Fruit fly (Drosophila melanogaster) whole organism, embryonic: Measurements from ENCODE around the gene CG17036.
A peak's percentile ranks its signal among the peaks of the same experiment; 100 is the strongest.

Experiments used
- Atf3 ChIP-seq: fragments of 200-800 bp; sonication (Bioruptor generic); optimal IDR thresholded peaks from 3 replicates; lab custom pipeline; 2016; ENCODE audit warnings: missing biosample characterization, missing genetic modification characterization
- Bteb2 ChIP-seq: fragments of 200-800 bp; sonication (Bioruptor generic); optimal IDR thresholded peaks from 2 replicates; lab custom pipeline; 2016; ENCODE audit warnings: missing biosample characterization, missing genetic modification characterization
- CG10147 ChIP-seq: fragments of 200-800 bp; sonication (Bioruptor generic); optimal IDR thresholded peaks from 2 replicates; lab custom pipeline; 2019; ENCODE audit warnings: missing biosample characterization, mild to moderate bottlenecking, missing genetic modification characterization, moderate library complexity
- CG10565 ChIP-seq: fragments of 200-800 bp; sonication (Bioruptor generic); optimal IDR thresholded peaks from 3 replicates; lab custom pipeline; 2016; ENCODE audit warnings: missing biosample characterization, mild to moderate bottlenecking, missing genetic modification characterization
- CG12104 ChIP-seq: fragments of 200-800 bp; sonication (Bioruptor generic); optimal IDR thresholded peaks from 3 replicates; lab custom pipeline; 2016; ENCODE audit warnings: missing biosample characterization, missing genetic modification characterization
- CG13123 ChIP-seq: fragments of 200-800 bp; sonication (Bioruptor generic); optimal IDR thresholded peaks from 2 replicates; lab custom pipeline; 2016; ENCODE audit warnings: missing biosample characterization, missing genetic modification characterization
- CG13894 ChIP-seq: fragments of 200-800 bp; sonication (Bioruptor generic); optimal IDR thresholded peaks from 3 replicates; lab custom pipeline; 2018; ENCODE audit warnings: missing biosample characterization, mild to moderate bottlenecking, missing genetic modification characterization, moderate library complexity
- CG14014 ChIP-seq: fragments of 200-800 bp; sonication (Bioruptor generic); IDR thresholded peaks from 2 replicates; pipeline ENCODE4 v1.3.6; 2022; ENCODE audit warnings: missing biosample characterization, missing genetic modification characterization
- CG14441 ChIP-seq: fragments of 200-800 bp; sonication (Bioruptor generic); IDR thresholded peaks from 2 replicates; pipeline ENCODE4 v1.3.6; 2022; ENCODE audit warnings: missing biosample characterization, missing genetic modification characterization
- CG18011 ChIP-seq: fragments of 200-800 bp; sonication (Bioruptor generic); optimal IDR thresholded peaks from 2 replicates; lab custom pipeline; 2017; ENCODE audit warnings: missing biosample characterization, missing genetic modification characterization, mild to moderate bottlenecking, moderate library complexity, missing genotype
- CG18599 ChIP-seq: fragments of 200-800 bp; sonication (Bioruptor generic); optimal IDR thresholded peaks from 3 replicates; lab custom pipeline; 2017; ENCODE audit warnings: missing biosample characterization, missing genetic modification characterization, mild to moderate bottlenecking, moderate library complexity, missing genetic modification reagents
- CG2712 ChIP-seq: fragments of 200-800 bp; optimal IDR thresholded peaks from 3 replicates; lab custom pipeline; 2019; ENCODE audit warnings: missing biosample characterization, mild to moderate bottlenecking, missing genetic modification characterization, moderate library complexity
- CG30020 ChIP-seq: fragments of 200-800 bp; optimal IDR thresholded peaks from 2 replicates; lab custom pipeline; 2019; ENCODE audit warnings: missing biosample characterization, mild to moderate bottlenecking, missing genetic modification characterization, moderate library complexity
- CG30431 ChIP-seq: fragments of 200-800 bp; sonication (Bioruptor generic); optimal IDR thresholded peaks from 2 replicates; lab custom pipeline; 2017; ENCODE audit warnings: missing biosample characterization, missing genetic modification characterization
- CG34376 ChIP-seq: fragments of 200-800 bp; sonication (Bioruptor generic); optimal IDR thresholded peaks from 2 replicates; lab custom pipeline; 2018; ENCODE audit warnings: missing biosample characterization, mild to moderate bottlenecking, missing genetic modification characterization
- CG4404 ChIP-seq: fragments of 200-800 bp; sonication (Bioruptor generic); IDR thresholded peaks from 2 replicates; pipeline ENCODE4 v1.3.6; 2022; ENCODE audit warnings: missing biosample characterization, missing genetic modification characterization
- CG6654 ChIP-seq: fragments of 200-800 bp; sonication (Bioruptor generic); optimal IDR thresholded peaks from 2 replicates; lab custom pipeline; 2017; ENCODE audit warnings: missing biosample characterization, mild to moderate bottlenecking, missing genetic modification characterization
- CG6854 ChIP-seq: fragments of 200-800 bp; sonication (Bioruptor generic); optimal IDR thresholded peaks from 3 replicates; lab custom pipeline; 2017; ENCODE audit warnings: missing biosample characterization, mild to moderate bottlenecking, missing genetic modification characterization
- CG8478 ChIP-seq: fragments of >200 bp; optimal IDR thresholded peaks from 2 replicates; lab custom pipeline; 2018
- Chrac-16 ChIP-seq: fragments of 200-800 bp; sonication (Bioruptor generic); optimal IDR thresholded peaks from 3 replicates; lab custom pipeline; 2016; ENCODE audit warnings: missing biosample characterization, missing genetic modification characterization
- CrebB ChIP-seq: fragments of 200-800 bp; sonication (Bioruptor generic); optimal IDR thresholded peaks from 3 replicates; lab custom pipeline; 2018; ENCODE audit warnings: missing biosample characterization, mild to moderate bottlenecking, missing genetic modification characterization
- Dll ChIP-seq: fragments of 200-800 bp; sonication (Bioruptor generic); IDR thresholded peaks from 4 replicates; pipeline ENCODE4 v1.3.6; 2022; ENCODE audit warnings: missing biosample characterization, missing genetic modification characterization; ENCODE audit not compliant: partially characterized antibody
- Doc2 ChIP-seq: fragments of 200-800 bp; sonication (Bioruptor generic); IDR thresholded peaks from 2 replicates; pipeline ENCODE4 v1.3.6; 2022; ENCODE audit warnings: missing biosample characterization, missing genetic modification characterization
- HLHmδ ChIP-seq: fragments of 200-800 bp; sonication (Bioruptor generic); optimal IDR thresholded peaks from 2 replicates; lab custom pipeline; 2018; ENCODE audit warnings: missing biosample characterization, mild to moderate bottlenecking, missing genetic modification characterization, moderate library complexity
- Jarid2 ChIP-seq: fragments of 200-800 bp; sonication (Bioruptor generic); optimal IDR thresholded peaks from 3 replicates; lab custom pipeline; 2017; ENCODE audit warnings: mild to moderate bottlenecking, missing biosample characterization, missing genetic modification reagents, missing genetic modification characterization
- MESR4 ChIP-seq: fragments of 200-800 bp; sonication (Bioruptor generic); optimal IDR thresholded peaks from 2 replicates; lab custom pipeline; 2018; ENCODE audit warnings: missing biosample characterization, mild to moderate bottlenecking, missing genetic modification characterization, moderate library complexity
- Mad ChIP-seq: fragments of 200-800 bp; sonication (Bioruptor generic); optimal IDR thresholded peaks from 2 replicates; lab custom pipeline; 2016; ENCODE audit warnings: missing biosample characterization, missing genetic modification characterization
- Max ChIP-seq: fragments of 200-800 bp; sonication (Bioruptor generic); optimal IDR thresholded peaks from 2 replicates; lab custom pipeline; 2016; ENCODE audit warnings: missing biosample characterization, mild to moderate bottlenecking, missing genetic modification characterization
- NfI ChIP-seq: fragments of 200-800 bp; sonication (Bioruptor generic); optimal IDR thresholded peaks from 3 replicates; lab custom pipeline; 2018; ENCODE audit warnings: missing biosample characterization, mild to moderate bottlenecking, missing genetic modification characterization, moderate library complexity
- Rfx ChIP-seq: fragments of 200-800 bp; sonication (Bioruptor generic); IDR thresholded peaks from 2 replicates; pipeline ENCODE4 v1.3.6; 2022; ENCODE audit warnings: missing biosample characterization, missing genetic modification characterization
- Trl ChIP-seq, 3 experiments: fragments of >200 bp in 2 of 3; fragments of 200-800 bp in 1 of 3; sonication (Bioruptor generic) in 1 of 3; optimal IDR thresholded peaks; 2 replicates in 1 of 3; 3 replicates in 2 of 3; lab custom pipeline; 2016 to 2017; ENCODE audit warnings: missing biosample characterization in 1 of 3, missing genetic modification characterization in 1 of 3
- ap ChIP-seq: fragments of 200-800 bp; sonication (Bioruptor generic); IDR thresholded peaks from 2 replicates; pipeline ENCODE4 v1.3.6; 2022; ENCODE audit warnings: missing biosample characterization, missing genetic modification characterization
- bbx ChIP-seq: fragments of 200-800 bp; sonication (Bioruptor generic); IDR thresholded peaks from 2 replicates; pipeline ENCODE4 v1.3.6; 2022; ENCODE audit warnings: missing biosample characterization, missing genetic modification characterization; ENCODE audit not compliant: partially characterized antibody
- dm ChIP-seq: fragments of 200-800 bp; sonication (Bioruptor generic); optimal IDR thresholded peaks from 3 replicates; lab custom pipeline; 2016; ENCODE audit warnings: missing biosample characterization, missing genetic modification characterization
- ftz-f1 ChIP-seq: fragments of 200-800 bp; sonication (Bioruptor generic); optimal IDR thresholded peaks from 2 replicates; lab custom pipeline; 2016; ENCODE audit warnings: missing biosample characterization, missing genetic modification characterization
- gro ChIP-seq: fragments of 200-800 bp; sonication (Bioruptor generic); optimal IDR thresholded peaks from 2 replicates; lab custom pipeline; 2016; ENCODE audit warnings: missing biosample characterization, missing genetic modification characterization
- hkb ChIP-seq, 2 experiments: fragments of 200-800 bp in 1 of 2; fragments of >200 bp in 1 of 2; sonication (Bioruptor generic) in 1 of 2; IDR thresholded peaks in 1 of 2; optimal IDR thresholded peaks in 1 of 2; 2 replicates each; pipeline versions ENCODE4 v1.3.6 to Lab custom; 2017 to 2022; ENCODE audit warnings: missing biosample characterization in 1 of 2, missing genetic modification characterization in 1 of 2
- jing ChIP-seq: fragments of 200-800 bp; sonication (Bioruptor generic); optimal IDR thresholded peaks from 2 replicates; lab custom pipeline; 2018; ENCODE audit warnings: missing biosample characterization, mild to moderate bottlenecking, missing genetic modification characterization
- kah ChIP-seq: fragments of 200-800 bp; sonication (Bioruptor generic); optimal IDR thresholded peaks from 2 replicates; lab custom pipeline; 2018; ENCODE audit warnings: missing biosample characterization, mild to moderate bottlenecking, missing genetic modification characterization
- kay ChIP-seq: fragments of 200-800 bp; sonication (Bioruptor generic); optimal IDR thresholded peaks from 2 replicates; lab custom pipeline; 2016; ENCODE audit warnings: missing biosample characterization, missing genetic modification characterization
- knrl ChIP-seq: fragments of 200-800 bp; sonication (Bioruptor generic); IDR thresholded peaks from 3 replicates; pipeline ENCODE4 v1.3.6; 2022; ENCODE audit warnings: missing biosample characterization, missing genetic modification characterization; ENCODE audit not compliant: partially characterized antibody
- lab ChIP-seq: fragments of 200-800 bp; sonication (Bioruptor generic); optimal IDR thresholded peaks from 3 replicates; lab custom pipeline; 2017; ENCODE audit warnings: missing biosample characterization, missing genetic modification characterization, mild to moderate bottlenecking, moderate library complexity, missing genetic modification reagents
- lilli ChIP-seq: fragments of 200-800 bp; sonication (Bioruptor generic); optimal IDR thresholded peaks from 3 replicates; lab custom pipeline; 2016; ENCODE audit warnings: missing biosample characterization, missing genetic modification characterization
- nerfin-2 ChIP-seq: fragments of 200-800 bp; sonication (Bioruptor generic); IDR thresholded peaks from 2 replicates; pipeline ENCODE4 v1.3.6; 2022; ENCODE audit warnings: missing biosample characterization, missing genetic modification characterization; ENCODE audit not compliant: partially characterized antibody
- p53 ChIP-seq: fragments of 200-800 bp; sonication (Bioruptor generic); optimal IDR thresholded peaks from 2 replicates; lab custom pipeline; 2016; ENCODE audit warnings: missing biosample characterization, missing genetic modification characterization
- sisA ChIP-seq: fragments of 200-800 bp; sonication (Bioruptor generic); IDR thresholded peaks from 2 replicates; pipeline ENCODE4 v1.3.6; 2022; ENCODE audit warnings: missing biosample characterization, missing genetic modification characterization
- sna ChIP-seq: fragments of 200-800 bp; sonication (Bioruptor generic); IDR thresholded peaks from 2 replicates; pipeline ENCODE4 v1.3.6; 2022; ENCODE audit warnings: missing biosample characterization, missing genetic modification characterization; ENCODE audit not compliant: partially characterized antibody
- trem ChIP-seq: fragments of 200-800 bp; optimal IDR thresholded peaks from 3 replicates; lab custom pipeline; 2019; ENCODE audit warnings: missing biosample characterization, mild to moderate bottlenecking, missing genetic modification characterization, moderate library complexity
- tup ChIP-seq: fragments of 200-800 bp; sonication (Bioruptor generic); optimal IDR thresholded peaks from 2 replicates; lab custom pipeline; 2016; ENCODE audit warnings: missing biosample characterization, mild to moderate bottlenecking, missing genetic modification characterization, moderate library complexity

Gene CG17036

dm6 chr2L:12721794-12722315 is 21.3 kb upstream of the CG17036 start, which contains the start of gene Pih1D1 (continued):
- TF ChIP-seq Dll (GFP tag; lab: Robert Waterston, UW), result no peak
- TF ChIP-seq Trl (optimal IDR thresholded peaks at IDR 0.05; lab: Kevin White, UChicago), result no peak
- TF ChIP-seq Trl (GFP tag; optimal IDR thresholded peaks at IDR 0.05; lab: Kevin White, UChicago), result peak; percentile 87
- TF ChIP-seq dm (GFP tag; lab: Kevin White, UChicago), result peak; percentile 88
- TF ChIP-seq gro (GFP tag; lab: Kevin White, UChicago), result peak; percentile 83
- TF ChIP-seq Rfx, result peak; percentile 95
- TF ChIP-seq Doc2 (GFP tag; lab: Robert Waterston, UW), result peak; percentile 82
- TF ChIP-seq CG13123 (GFP tag; lab: Kevin White, UChicago), result peak; percentile 89
- peak; percentile 94 for TF ChIP-seq sisA (GFP tag; lab: Robert Waterston, UW)
- TF ChIP-seq knrl (GFP tag; lab: Robert Waterston, UW), result no peak
- peak; percentile 84 for TF ChIP-seq p53 (GFP tag; lab: Kevin White, UChicago)
- TF ChIP-seq nerfin-2, result 0 out of 2 replicates have a peak, but pooled peaks have one; percentile 11
- peak; percentile 79 for TF ChIP-seq tup
- TF ChIP-seq Bteb2 (GFP tag; lab: Kevin White, UChicago), result peak; percentile 92
- TF ChIP-seq CG13894 (tag; lab: Kevin White, UChicago), result peak; percentile 91
- peak; percentile 97 for TF ChIP-seq CG2712 (tag; lab: Kevin White, UChicago)
- TF ChIP-seq hkb (optimal IDR thresholded peaks at IDR 0.05; lab: Kevin White, UChicago), result no peak
- peak; percentile 95 for TF ChIP-seq hkb (GFP tag; IDR thresholded peaks at IDR 0.05; lab: Robert Waterston, UW)
- TF ChIP-seq CG8478 (lab: Kevin White, UChicago), result no peak
- peak; percentile 96 for TF ChIP-seq CG14014 (GFP tag; lab: Robert Waterston, UW)
- TF ChIP-seq CG4404, result peak; percentile 97
- peak; percentile 95 for TF ChIP-seq CG18599 (GFP tag; lab: Kevin White, UChicago)
- TF ChIP-seq ap, result peak; percentile 91
- peak; percentile 90 for TF ChIP-seq CG6654 (GFP tag; lab: Kevin White, UChicago)
- TF ChIP-seq sna (GFP tag; lab: Robert Waterston, UW), result no peak
- peak; percentile 98 for TF ChIP-seq trem (tag; lab: Kevin White, UChicago)
- peak; percentile 94 for TF ChIP-seq Max (GFP tag; lab: Kevin White, UChicago)
- peak; percentile 96 for TF ChIP-seq CG10147 (GFP tag; lab: Kevin White, UChicago)
- TF ChIP-seq kah (GFP tag; lab: Kevin White, UChicago), result peak; percentile 78
- TF ChIP-seq HLHmδ (GFP tag; lab: Kevin White, UChicago), result no peak
- peak; percentile 92 for TF ChIP-seq CG30431 (GFP tag; lab: Kevin White, UChicago)
- TF ChIP-seq MESR4 (GFP tag; lab: Kevin White, UChicago), result no peak
- peak; percentile 83 for TF ChIP-seq Atf3 (GFP tag; lab: Kevin White, UChicago)
- peak; percentile 68 for TF ChIP-seq Jarid2
- peak; percentile 81 for TF ChIP-seq CG10565 (GFP tag; lab: Kevin White, UChicago)
- TF ChIP-seq Mad (GFP tag; lab: Kevin White, UChicago), result peak; percentile 89
- peak; percentile 79 for TF ChIP-seq CG6854 (GFP tag; lab: Kevin White, UChicago)
- peak; percentile 89 for TF ChIP-seq CG30020 (tag; lab: Kevin White, UChicago)
- no peak for TF ChIP-seq ftz-f1 (GFP tag; lab: Kevin White, UChicago)
- no peak for TF ChIP-seq bbx (GFP tag; lab: Robert Waterston, UW)
- peak; percentile 89 for TF ChIP-seq kay
- TF ChIP-seq NfI (GFP tag; lab: Kevin White, UChicago), result peak; percentile 94
- TF ChIP-seq CG34376 (GFP tag; lab: Kevin White, UChicago), result peak; percentile 84
- peak; percentile 70 for TF ChIP-seq CrebB
- TF ChIP-seq CG18011 (GFP tag; lab: Kevin White, UChicago), result peak; percentile 85
- TF ChIP-seq lilli, result peak; percentile 95
- TF ChIP-seq lab, result peak; percentile 95
- TF ChIP-seq CG14441 (GFP tag; lab: Robert Waterston, UW), result peak; percentile 94
- peak; percentile 95 for TF ChIP-seq Chrac-16 (GFP tag; lab: Kevin White, UChicago)
- peak; percentile 88 for TF ChIP-seq jing
- peak; percentile 97 for TF ChIP-seq CG12104
